Fruit fly (Drosophila melanogaster): ENCODE results near the gene mRpL38.

Gene mRpL38

dm6 chrX:14218045-14218483, 8.0 kb upstream of the mRpL38 start (continued):
- no peak for TF ChIP-seq CG14965 (GFP tag; optimal IDR thresholded peaks at IDR 0.05; ENCODE audit: borderline replicate concordance)
- peak; percentile 58 for TF ChIP-seq CG8944 (GFP tag; optimal IDR thresholded peaks at IDR 0.05)
- TF ChIP-seq ttk (GFP tag; IDR thresholded peaks at IDR 0.05) = peak; percentile 77
- no peak for TF ChIP-seq D (optimal IDR thresholded peaks at IDR 0.05)
- peak; percentile 78 for TF ChIP-seq D (GFP tag; optimal IDR thresholded peaks at IDR 0.05)
- peak; percentile 74 for TF ChIP-seq wor (GFP tag; IDR thresholded peaks at IDR 0.05)
- peak; percentile 77 for TF ChIP-seq H15 (GFP tag; IDR thresholded peaks at IDR 0.05)
- peak; percentile 91 for TF ChIP-seq CG18599 (GFP tag; optimal IDR thresholded peaks at IDR 0.05)
- TF ChIP-seq grn (GFP tag; optimal IDR thresholded peaks at IDR 0.05) = peak; percentile 33
- no peak for TF ChIP-seq gfzf (GFP tag; optimal IDR thresholded peaks at IDR 0.05)
- TF ChIP-seq CG4328 (GFP tag; optimal IDR thresholded peaks at IDR 0.05) = peak; percentile 59
- TF ChIP-seq ara (GFP tag; IDR thresholded peaks at IDR 0.05) = peak; percentile 82
- TF ChIP-seq CG3065 (GFP tag; optimal IDR thresholded peaks at IDR 0.05) = peak; percentile 16
- TF ChIP-seq Blimp-1 (GFP tag; optimal IDR thresholded peaks at IDR 0.05) = peak; percentile 88
- TF ChIP-seq Tbp (GFP tag; optimal IDR thresholded peaks at IDR 0.05) = no peak
- TF ChIP-seq sisA (GFP tag; IDR thresholded peaks at IDR 0.05) = peak; percentile 87
- TF ChIP-seq Hmr (GFP tag; optimal IDR thresholded peaks at IDR 0.05) = peak; percentile 92
- TF ChIP-seq chn (GFP tag; optimal IDR thresholded peaks at IDR 0.05) = peak; percentile 55
- TF ChIP-seq nerfin-1 (tag; optimal IDR thresholded peaks at IDR 0.05) = peak; percentile 75
- TF ChIP-seq D19A (tag; optimal IDR thresholded peaks at IDR 0.05) = peak; percentile 84
- TF ChIP-seq H2.0 (GFP tag; IDR thresholded peaks at IDR 0.05) = peak; percentile 88
- peak; percentile 87 for TF ChIP-seq Hr3 (GFP tag; optimal IDR thresholded peaks at IDR 0.05)
- peak; percentile 88 for TF ChIP-seq CG34422 (GFP tag; IDR thresholded peaks at IDR 0.05)
- TF ChIP-seq Fer1 (GFP tag; optimal IDR thresholded peaks at IDR 0.05) = peak; percentile 87
- peak; percentile 82 for TF ChIP-seq tin (GFP tag; optimal IDR thresholded peaks at IDR 0.05)
- TF ChIP-seq sqz (GFP tag; optimal IDR thresholded peaks at IDR 0.05) = peak; percentile 91
- TF ChIP-seq CG10543 (GFP tag; optimal IDR thresholded peaks at IDR 0.05) = no peak
- peak; percentile 82 for TF ChIP-seq az2 (GFP tag; optimal IDR thresholded peaks at IDR 0.05)
- TF ChIP-seq Rx (GFP tag; IDR thresholded peaks at IDR 0.05) = peak; percentile 61; the same call in 1 of the 2 replicates
- peak; percentile 82 for TF ChIP-seq Six4 (GFP tag; optimal IDR thresholded peaks at IDR 0.05)
- TF ChIP-seq CG3995 (GFP tag; optimal IDR thresholded peaks at IDR 0.05) = peak; percentile 29
- TF ChIP-seq Nf-YC (tag; optimal IDR thresholded peaks at IDR 0.05) = peak; percentile 61
- peak; percentile 86 for TF ChIP-seq BtbVII (GFP tag; optimal IDR thresholded peaks at IDR 0.05)
- no peak for TF ChIP-seq BEAF-32 (GFP tag; optimal IDR thresholded peaks at IDR 0.05)
- TF ChIP-seq CG17802 (tag; optimal IDR thresholded peaks at IDR 0.05) = peak; percentile 56
- peak; percentile 88 for TF ChIP-seq Oli (tag; optimal IDR thresholded peaks at IDR 0.05)
- peak; percentile 82 for TF ChIP-seq Bteb2 (GFP tag; optimal IDR thresholded peaks at IDR 0.05)
- TF ChIP-seq CG17186 (GFP tag; optimal IDR thresholded peaks at IDR 0.05) = no peak
- TF ChIP-seq Dbx (GFP tag; IDR thresholded peaks at IDR 0.05) = peak; percentile 87
- TF ChIP-seq CG10209 (GFP tag; optimal IDR thresholded peaks at IDR 0.05) = peak; percentile 87
- peak; percentile 80 for TF ChIP-seq CG15011 (GFP tag; optimal IDR thresholded peaks at IDR 0.05)
- peak; percentile 85 for TF ChIP-seq caup (GFP tag; optimal IDR thresholded peaks at IDR 0.05; ENCODE audit: severe bottlenecking)
- TF ChIP-seq cwo (GFP tag; optimal IDR thresholded peaks at IDR 0.05) = peak; percentile 86
- TF ChIP-seq Bgb (GFP tag; IDR thresholded peaks at IDR 0.05; ENCODE audit: partially characterized antibody) = no peak
- TF ChIP-seq Sin3A (optimal IDR thresholded peaks at IDR 0.05) = no peak
- peak; percentile 35; the same call in 1 of the 2 replicates for TF ChIP-seq crol (GFP tag; IDR thresholded peaks at IDR 0.05)
- TF ChIP-seq Poxn (GFP tag; IDR thresholded peaks at IDR 0.05) = peak; percentile 58; the same call in 1 of the 2 replicates
- TF ChIP-seq CG12104 (GFP tag; optimal IDR thresholded peaks at IDR 0.05) = peak; percentile 81
- TF ChIP-seq CG17568 (GFP tag; optimal IDR thresholded peaks at IDR 0.05) = peak; percentile 69
- TF ChIP-seq CG15269 (tag; optimal IDR thresholded peaks at IDR 0.05) = peak; percentile 92
- TF ChIP-seq crc (GFP tag; optimal IDR thresholded peaks at IDR 0.05) = peak; percentile 69

Data from whole organism, embryonic.